Fruit fly (Drosophila melanogaster): ENCODE results near the gene CG42659.

The CG42659 gene

dm6 chr2L:17986099-17986498 lies 21.1 kb upstream of the CG42659 start, which contains the start of gene CG5681:
Gene CG5681 (plus strand): TSS chr2L:17986399.
- no peak for TF ChIP-seq CG32121 (GFP tag; IDR thresholded peaks at IDR 0.05)
- no peak for TF ChIP-seq CG12605 (GFP tag; IDR thresholded peaks at IDR 0.05)
- no peak for TF ChIP-seq CG8159 (tag; optimal IDR thresholded peaks at IDR 0.05)
- TF ChIP-seq EcR (GFP tag; optimal IDR thresholded peaks at IDR 0.05): no peak
- TF ChIP-seq D1 (tag; optimal IDR thresholded peaks at IDR 0.05): no peak
- TF ChIP-seq CG34367 (tag; optimal IDR thresholded peaks at IDR 0.05): no peak
- TF ChIP-seq CG14655 (GFP tag; optimal IDR thresholded peaks at IDR 0.05): no peak

dm6 chr2L:17988955-17989354 lies 18.2 kb upstream of the CG42659 start:
- TF ChIP-seq CG10348 (GFP tag; IDR thresholded peaks at IDR 0.05): no peak

dm6 chr2L:17990118-17990517 lies 17.0 kb upstream of the CG42659 start, which contains the start of gene Prosbeta5R2:
Gene Prosbeta5R2 (plus strand): TSS chr2L:17990418.
- TF ChIP-seq Ets98B (GFP tag; IDR thresholded peaks at IDR 0.05) (no peak), CG8301 (tag; optimal IDR thresholded peaks at IDR 0.05) (no peak), CG32121 (GFP tag; IDR thresholded peaks at IDR 0.05) (no peak), Snoo (tag; optimal IDR thresholded peaks at IDR 0.05) (no peak), Pif1B (GFP tag; optimal IDR thresholded peaks at IDR 0.05) (no peak), CG13204 (GFP tag; optimal IDR thresholded peaks at IDR 0.05) (no peak), CG10348 (GFP tag; IDR thresholded peaks at IDR 0.05) (no peak), D1 (tag; optimal IDR thresholded peaks at IDR 0.05) (no peak), CG9948 (tag; optimal IDR thresholded peaks at IDR 0.05) (no peak), CG4496 (GFP tag; IDR thresholded peaks at IDR 0.05) (no peak), gl (tag; optimal IDR thresholded peaks at IDR 0.05) (no peak)

dm6 chr2L:17990771-17991170 lies 16.4 kb upstream of the CG42659 start:
- TF ChIP-seq CG8159 (tag; optimal IDR thresholded peaks at IDR 0.05): no peak
- TF ChIP-seq CG9948 (tag; optimal IDR thresholded peaks at IDR 0.05): no peak
- TF ChIP-seq D1 (tag; optimal IDR thresholded peaks at IDR 0.05): no peak
- TF ChIP-seq CG4496 (GFP tag; IDR thresholded peaks at IDR 0.05): no peak
- TF ChIP-seq Ets98B (GFP tag; IDR thresholded peaks at IDR 0.05): no peak
- TF ChIP-seq Pif1A (GFP tag; optimal IDR thresholded peaks at IDR 0.05): no peak
- no peak for TF ChIP-seq gl (tag; optimal IDR thresholded peaks at IDR 0.05)
- no peak for TF ChIP-seq CG14655 (GFP tag; optimal IDR thresholded peaks at IDR 0.05)

dm6 chr2L:18002149-18002548 lies 5.0 kb upstream of the CG42659 start:
- peak; percentile 69 for TF ChIP-seq EcR (GFP tag; optimal IDR thresholded peaks at IDR 0.05)
- TF ChIP-seq CG34367 (tag; optimal IDR thresholded peaks at IDR 0.05): no peak
- no peak for TF ChIP-seq gl (tag; optimal IDR thresholded peaks at IDR 0.05)
- no peak for TF ChIP-seq CG15710 (tag; optimal IDR thresholded peaks at IDR 0.05)

- TF ChIP-seq Snoo (tag; optimal IDR thresholded peaks at IDR 0.05) (peak; percentile 62), Ets98B (GFP tag; IDR thresholded peaks at IDR 0.05) (peak; percentile 91), CG12605 (GFP tag; IDR thresholded peaks at IDR 0.05) (peak; percentile 82), rn (GFP tag; IDR thresholded peaks at IDR 0.05) (peak; percentile 89), Pif1B (GFP tag; optimal IDR thresholded peaks at IDR 0.05) (peak; percentile 68), CG9948 (tag; optimal IDR thresholded peaks at IDR 0.05) (peak; percentile 76), CG8159 (tag; optimal IDR thresholded peaks at IDR 0.05) (peak; percentile 76), CG34367 (tag; optimal IDR thresholded peaks at IDR 0.05) (peak; percentile 58), fd96Ca (GFP tag; IDR thresholded peaks at IDR 0.05) (peak; percentile 87), D1 (tag; optimal IDR thresholded peaks at IDR 0.05) (peak; percentile 1), Pif1A (GFP tag; optimal IDR thresholded peaks at IDR 0.05) (peak; percentile 53), CG32121 (GFP tag; IDR thresholded peaks at IDR 0.05) (peak; percentile 95), CG15710 (tag; optimal IDR thresholded peaks at IDR 0.05) (peak; percentile 76), CG4496 (GFP tag; IDR thresholded peaks at IDR 0.05) (peak; percentile 93), gl (tag; optimal IDR thresholded peaks at IDR 0.05) (peak; percentile 14), CG10348 (GFP tag; IDR thresholded peaks at IDR 0.05) (peak; percentile 53; the same call in 1 of the 2 replicates), CG13204 (GFP tag; optimal IDR thresholded peaks at IDR 0.05) (peak; percentile 45), EcR (GFP tag; optimal IDR thresholded peaks at IDR 0.05) (peak; percentile 23), CG17806 (tag; optimal IDR thresholded peaks at IDR 0.05) (peak; percentile 81), CG14655 (GFP tag; optimal IDR thresholded peaks at IDR 0.05) (peak; percentile 80), CG8301 (tag; optimal IDR thresholded peaks at IDR 0.05) (peak; percentile 75)
Measured at dm6 chr2L:18003028-18003836, 3.9 kb upstream of the CG42659 start.

dm6 chr2L:18005481-18005880 lies 1.7 kb upstream of the CG42659 start:
- TF ChIP-seq rn (GFP tag; IDR thresholded peaks at IDR 0.05) (no peak; the same call in 1 of the 2 replicates), CG12605 (GFP tag; IDR thresholded peaks at IDR 0.05) (no peak), CG32121 (GFP tag; IDR thresholded peaks at IDR 0.05) (no peak), fd96Ca (GFP tag; IDR thresholded peaks at IDR 0.05) (peak; percentile 75), Pif1A (GFP tag; optimal IDR thresholded peaks at IDR 0.05) (peak; percentile 55), D1 (tag; optimal IDR thresholded peaks at IDR 0.05) (no peak), CG34367 (tag; optimal IDR thresholded peaks at IDR 0.05) (peak; percentile 36), CG13204 (GFP tag; optimal IDR thresholded peaks at IDR 0.05) (no peak), EcR (GFP tag; optimal IDR thresholded peaks at IDR 0.05) (no peak), Ets98B (GFP tag; IDR thresholded peaks at IDR 0.05) (peak; percentile 45; the same call in 1 of the 2 replicates), CG17806 (tag; optimal IDR thresholded peaks at IDR 0.05) (peak; percentile 49), CG9948 (tag; optimal IDR thresholded peaks at IDR 0.05) (peak; percentile 67), gl (tag; optimal IDR thresholded peaks at IDR 0.05) (no peak), CG14655 (GFP tag; optimal IDR thresholded peaks at IDR 0.05) (peak; percentile 83), CG15710 (tag; optimal IDR thresholded peaks at IDR 0.05) (no peak), CG4496 (GFP tag; IDR thresholded peaks at IDR 0.05) (peak; percentile 39; the same call in 2 of the 3 replicates), Snoo (tag; optimal IDR thresholded peaks at IDR 0.05) (no peak), CG8301 (tag; optimal IDR thresholded peaks at IDR 0.05) (peak; percentile 80), CG10348 (GFP tag; IDR thresholded peaks at IDR 0.05) (no peak), CG8159 (tag; optimal IDR thresholded peaks at IDR 0.05) (peak; percentile 45), Pif1B (GFP tag; optimal IDR thresholded peaks at IDR 0.05) (peak; percentile 29)

Measured in whole organism, pupa.